Fruit fly (Drosophila melanogaster) whole organism, adult: ENCODE results near the gene Rab9.
A peak's percentile ranks its signal among the peaks of the same experiment; 100 is the strongest.

Experiments used
- CG11617 ChIP-seq: fragments of 200-800 bp; sonication (Bioruptor generic); optimal IDR thresholded peaks from 2 replicates; lab custom pipeline; 2017; ENCODE audit warnings: mild to moderate bottlenecking, missing biosample characterization, missing genetic modification reagents, missing genetic modification characterization
- CG12768 ChIP-seq: fragments of 200-800 bp; sonication (Bioruptor generic); optimal IDR thresholded peaks from 2 replicates; lab custom pipeline; 2017; ENCODE audit warnings: missing biosample characterization, missing genetic modification characterization, mild to moderate bottlenecking, moderate library complexity, missing genetic modification reagents
- CG14711 ChIP-seq: fragments of 200-800 bp; sonication (Bioruptor generic); optimal IDR thresholded peaks from 2 replicates; lab custom pipeline; 2018; ENCODE audit warnings: missing biosample characterization, mild to moderate bottlenecking, missing genetic modification characterization, moderate library complexity
- CG1620 ChIP-seq: fragments of 200-800 bp; sonication (Bioruptor generic); optimal IDR thresholded peaks from 2 replicates; lab custom pipeline; 2016; ENCODE audit warnings: missing biosample characterization, missing genetic modification characterization
- CG33017 ChIP-seq: fragments of 200-800 bp; sonication (Bioruptor generic); optimal IDR thresholded peaks from 2 replicates; lab custom pipeline; 2018; ENCODE audit warnings: missing biosample characterization, mild to moderate bottlenecking, missing genetic modification characterization, moderate library complexity
- CG5204 ChIP-seq: fragments of 200-800 bp; sonication (Bioruptor generic); optimal IDR thresholded peaks from 2 replicates; lab custom pipeline; 2016; ENCODE audit warnings: missing biosample characterization, missing genetic modification characterization
- CG7045 ChIP-seq: fragments of 200-800 bp; sonication (Bioruptor generic); optimal IDR thresholded peaks from 2 replicates; lab custom pipeline; 2017; ENCODE audit warnings: missing biosample characterization, mild to moderate bottlenecking, missing genetic modification characterization
- CG7101 ChIP-seq: fragments of 200-800 bp; sonication (Bioruptor generic); optimal IDR thresholded peaks from 2 replicates; lab custom pipeline; 2018; ENCODE audit warnings: missing biosample characterization, mild to moderate bottlenecking, missing genetic modification characterization, moderate library complexity
- Clk ChIP-seq: fragments of 200-800 bp; sonication (Bioruptor generic); optimal IDR thresholded peaks from 2 replicates; lab custom pipeline; 2017; ENCODE audit warnings: missing biosample characterization, missing genetic modification characterization
- Crg-1 ChIP-seq: fragments of 200-800 bp; sonication (Bioruptor generic); optimal IDR thresholded peaks from 2 replicates; lab custom pipeline; 2016; ENCODE audit warnings: missing biosample characterization, missing genetic modification characterization
- Hr96 ChIP-seq: fragments of 200-800 bp; sonication (Bioruptor generic); optimal IDR thresholded peaks from 2 replicates; lab custom pipeline; 2016; ENCODE audit warnings: missing biosample characterization, missing genetic modification characterization
- Mnt ChIP-seq: fragments of 200-800 bp; sonication (Bioruptor generic); optimal IDR thresholded peaks from 2 replicates; lab custom pipeline; 2016; ENCODE audit warnings: missing biosample characterization, mild to moderate bottlenecking, missing genetic modification characterization
- bab1 ChIP-seq: fragments of 200-800 bp; sonication (Bioruptor generic); optimal IDR thresholded peaks from 3 replicates; lab custom pipeline; 2019; ENCODE audit warnings: missing biosample characterization, mild to moderate bottlenecking, missing genetic modification characterization, moderate library complexity
- cic ChIP-seq: fragments of 200-800 bp; sonication (Bioruptor generic); optimal IDR thresholded peaks from 2 replicates; lab custom pipeline; 2017; ENCODE audit warnings: missing biosample characterization, mild to moderate bottlenecking, missing genetic modification characterization, moderate library complexity
- cnc ChIP-seq, 2 experiments: fragments of >200 bp; optimal IDR thresholded peaks; 2 replicates each; lab custom pipeline; 2017
- kay ChIP-seq: fragments of 200-800 bp; sonication (Bioruptor generic); peaks from one replicate; lab custom pipeline; 2016; ENCODE audit warnings: missing biosample characterization, missing genetic modification characterization, borderline replicate concordance
- ovo ChIP-seq: fragments of 200-800 bp; sonication (Bioruptor generic); optimal IDR thresholded peaks from 2 replicates; lab custom pipeline; 2016; ENCODE audit warnings: missing biosample characterization, missing genetic modification characterization
- pad ChIP-seq: fragments of 200-800 bp; sonication (Bioruptor generic); optimal IDR thresholded peaks from 3 replicates; lab custom pipeline; 2017; ENCODE audit warnings: missing biosample characterization, missing genetic modification characterization, mild to moderate bottlenecking, moderate library complexity, missing genetic modification reagents
- tj ChIP-seq: fragments of 200-800 bp; sonication (Bioruptor generic); optimal IDR thresholded peaks from 3 replicates; lab custom pipeline; 2017; ENCODE audit warnings: missing biosample characterization, mild to moderate bottlenecking, missing genetic modification characterization, moderate library complexity
- toe ChIP-seq: fragments of 200-800 bp; sonication (Bioruptor generic); optimal IDR thresholded peaks from 2 replicates; lab custom pipeline; 2016; ENCODE audit warnings: missing biosample characterization, missing genetic modification characterization

Rab9 gene

dm6 chr2L:19434260-19434659 lies 1.9 kb downstream of the Rab9 start:
- TF ChIP-seq toe (GFP tag; lab: Kevin White, UChicago) (peak; percentile 6), CG7045 (GFP tag; lab: Kevin White, UChicago) (peak; percentile 57), pad (GFP tag; lab: Kevin White, UChicago) (peak; percentile 26), CG1620 (GFP tag; lab: Kevin White, UChicago) (no peak), cic (GFP tag; lab: Kevin White, UChicago) (peak; percentile 89), ovo (GFP tag; lab: Kevin White, UChicago) (peak; percentile 34), tj (no peak), kay (GFP tag; lab: Kevin White, UChicago) (no peak), CG12768 (GFP tag; lab: Kevin White, UChicago) (peak; percentile 11), CG14711 (tag; lab: Kevin White, UChicago) (peak; percentile 10), CG11617 (GFP tag; lab: Kevin White, UChicago) (peak; percentile 40), bab1 (GFP tag; lab: Kevin White, UChicago) (no peak), CG7101 (tag; lab: Kevin White, UChicago) (peak; percentile 72), Clk (GFP tag; lab: Kevin White, UChicago) (no peak), Mnt (no peak), Hr96 (no peak), CG5204 (GFP tag; lab: Kevin White, UChicago) (no peak), cnc (optimal IDR thresholded peaks at IDR 0.05; lab: Kevin White, UChicago) (no peak), CG33017 (peak; percentile 66), Crg-1 (GFP tag; lab: Kevin White, UChicago) (no peak)

dm6 chr2L:19438685-19439597 lies 6.6 kb downstream of the Rab9 start:
- TF ChIP-seq pad (GFP tag; lab: Kevin White, UChicago) (no peak), ovo (GFP tag; lab: Kevin White, UChicago) (no peak), tj (no peak), Clk (GFP tag; lab: Kevin White, UChicago) (no peak), cnc (optimal IDR thresholded peaks at IDR 0.05; lab: Kevin White, UChicago) (no peak), kay (GFP tag; lab: Kevin White, UChicago) (no peak)

dm6 chr2L:19439598-19440230 lies 7.3 kb downstream of the Rab9 start:
- TF ChIP-seq CG7101 (tag; lab: Kevin White, UChicago) (peak; percentile 22), cnc (optimal IDR thresholded peaks at IDR 0.05; lab: Kevin White, UChicago) (no peak), CG1620 (GFP tag; lab: Kevin White, UChicago) (peak; percentile 5)

dm6 chr2L:19440285-19440684 lies 7.9 kb downstream of the Rab9 start:
- no peak for TF ChIP-seq CG12768 (GFP tag; lab: Kevin White, UChicago)
- TF ChIP-seq kay (GFP tag; lab: Kevin White, UChicago): peak; percentile 94

dm6 chr2L:19440732-19441131 lies 8.4 kb downstream of the Rab9 start:
- TF ChIP-seq CG14711 (tag; lab: Kevin White, UChicago) (peak; percentile 4), CG12768 (GFP tag; lab: Kevin White, UChicago) (no peak), cic (GFP tag; lab: Kevin White, UChicago) (peak; percentile 37), toe (GFP tag; lab: Kevin White, UChicago) (no peak), Mnt (no peak), pad (GFP tag; lab: Kevin White, UChicago) (peak; percentile 90), CG7101 (tag; lab: Kevin White, UChicago) (peak; percentile 9), bab1 (GFP tag; lab: Kevin White, UChicago) (no peak), Hr96 (no peak), ovo (GFP tag; lab: Kevin White, UChicago) (no peak), CG11617 (GFP tag; lab: Kevin White, UChicago) (no peak), Crg-1 (GFP tag; lab: Kevin White, UChicago) (no peak), tj (peak; percentile 61), Clk (GFP tag; lab: Kevin White, UChicago) (no peak), CG7045 (GFP tag; lab: Kevin White, UChicago) (no peak), kay (GFP tag; lab: Kevin White, UChicago) (no peak), CG1620 (GFP tag; lab: Kevin White, UChicago) (peak; percentile 20), CG33017 (no peak), CG5204 (GFP tag; lab: Kevin White, UChicago) (no peak), cnc (optimal IDR thresholded peaks at IDR 0.05; lab: Kevin White, UChicago) (no peak)

- no peak for TF ChIP-seq Clk (GFP tag; lab: Kevin White, UChicago)
- no peak for TF ChIP-seq toe (GFP tag; lab: Kevin White, UChicago)
- TF ChIP-seq CG7045 (GFP tag; lab: Kevin White, UChicago): no peak
- TF ChIP-seq Hr96: no peak
- TF ChIP-seq tj: peak; percentile 77
- TF ChIP-seq CG1620 (GFP tag; lab: Kevin White, UChicago): no peak
- peak; percentile 33 for TF ChIP-seq CG5204 (GFP tag; lab: Kevin White, UChicago)
- TF ChIP-seq Mnt: no peak
- TF ChIP-seq kay (GFP tag; lab: Kevin White, UChicago): no peak
- TF ChIP-seq CG11617 (GFP tag; lab: Kevin White, UChicago): no peak
- no peak for TF ChIP-seq Crg-1 (GFP tag; lab: Kevin White, UChicago)
- no peak for TF ChIP-seq CG33017
- no peak for TF ChIP-seq CG7101 (tag; lab: Kevin White, UChicago)
- TF ChIP-seq ovo (GFP tag; lab: Kevin White, UChicago): no peak
- TF ChIP-seq cnc (optimal IDR thresholded peaks at IDR 0.05; lab: Kevin White, UChicago): no peak
Observed at dm6 chr2L:19441339-19441738, 9.0 kb downstream of the Rab9 start.
